Fruit fly (Drosophila melanogaster) whole organism, prepupa: ENCODE data around the gene CG14440.

Experiments used
- Gug ChIP-seq: fragments of 200-800 bp; sonication (Bioruptor generic); IDR thresholded peaks from 2 replicates; pipeline ENCODE4 v1.3.6; 2022; ENCODE audit warnings: missing biosample characterization, missing genetic modification characterization
- Hr39 ChIP-seq: fragments of 200-800 bp; sonication (Bioruptor generic); optimal IDR thresholded peaks from 2 replicates; lab custom pipeline; 2016; ENCODE audit warnings: missing biosample characterization, missing genetic modification characterization
- Hr4 ChIP-seq: fragments of 200-800 bp; sonication (Bioruptor generic); optimal IDR thresholded peaks from 3 replicates; lab custom pipeline; 2016; ENCODE audit warnings: missing biosample characterization, missing genetic modification characterization
- Lpt ChIP-seq: fragments of 200-800 bp; sonication (Bioruptor generic); optimal IDR thresholded peaks from 3 replicates; lab custom pipeline; 2016; ENCODE audit warnings: missing biosample characterization, missing genetic modification characterization
- Sox102F ChIP-seq: fragments of 200-800 bp; sonication (Bioruptor generic); optimal IDR thresholded peaks from 2 replicates; lab custom pipeline; 2016; ENCODE audit warnings: missing biosample characterization, mild to moderate bottlenecking, missing genetic modification characterization
- fd59A ChIP-seq: fragments of 200-800 bp; sonication (Bioruptor generic); optimal IDR thresholded peaks from 2 replicates; lab custom pipeline; 2017; ENCODE audit warnings: missing biosample characterization, mild to moderate bottlenecking, missing genetic modification characterization, missing genetic modification reagents
- lz ChIP-seq: fragments of 200-800 bp; sonication (Bioruptor generic); optimal IDR thresholded peaks from 3 replicates; lab custom pipeline; 2016; ENCODE audit warnings: missing biosample characterization, missing genetic modification characterization
- net ChIP-seq: fragments of 200-800 bp; sonication (Bioruptor generic); optimal IDR thresholded peaks from 3 replicates; lab custom pipeline; 2016; ENCODE audit warnings: missing biosample characterization, missing genetic modification characterization

DNA sequence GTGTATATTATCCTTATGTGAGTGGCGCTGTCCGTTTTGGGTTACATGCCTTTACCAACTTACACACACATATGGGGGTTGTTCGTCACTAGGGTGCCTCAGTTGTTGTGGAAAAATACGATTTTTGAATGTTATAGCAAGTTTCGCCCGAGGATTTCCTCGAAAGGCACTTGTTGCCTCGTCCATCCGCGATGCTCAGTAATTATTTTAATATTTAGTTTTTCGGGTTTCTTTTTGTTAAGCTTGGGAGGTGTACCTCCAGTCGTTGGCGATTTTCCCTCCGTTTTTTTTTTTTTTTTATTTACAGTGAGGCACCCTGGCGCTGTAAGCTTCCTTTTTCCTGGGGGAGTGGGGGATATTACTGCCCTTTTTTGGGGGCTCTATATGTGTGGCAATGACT is 1.9 kb downstream of the CG14440 start:
- TF ChIP-seq Sox102F (peak; percentile 85), Lpt (peak; percentile 64), Hr39 (peak; percentile 73), fd59A (GFP tag; lab: Kevin White, UChicago) (peak; percentile 68), Hr4 (GFP tag; lab: Kevin White, UChicago) (peak; percentile 68), lz (GFP tag; lab: Kevin White, UChicago) (peak; percentile 81), net (GFP tag; lab: Kevin White, UChicago) (peak; percentile 76), Gug (GFP tag; lab: Robert Waterston, UW) (peak; percentile 43; the same call in 1 of the 2 replicates)
